Worm (Caenorhabditis elegans): ENCODE data around the gene nspb-9.

The nspb-9 gene

DNA sequence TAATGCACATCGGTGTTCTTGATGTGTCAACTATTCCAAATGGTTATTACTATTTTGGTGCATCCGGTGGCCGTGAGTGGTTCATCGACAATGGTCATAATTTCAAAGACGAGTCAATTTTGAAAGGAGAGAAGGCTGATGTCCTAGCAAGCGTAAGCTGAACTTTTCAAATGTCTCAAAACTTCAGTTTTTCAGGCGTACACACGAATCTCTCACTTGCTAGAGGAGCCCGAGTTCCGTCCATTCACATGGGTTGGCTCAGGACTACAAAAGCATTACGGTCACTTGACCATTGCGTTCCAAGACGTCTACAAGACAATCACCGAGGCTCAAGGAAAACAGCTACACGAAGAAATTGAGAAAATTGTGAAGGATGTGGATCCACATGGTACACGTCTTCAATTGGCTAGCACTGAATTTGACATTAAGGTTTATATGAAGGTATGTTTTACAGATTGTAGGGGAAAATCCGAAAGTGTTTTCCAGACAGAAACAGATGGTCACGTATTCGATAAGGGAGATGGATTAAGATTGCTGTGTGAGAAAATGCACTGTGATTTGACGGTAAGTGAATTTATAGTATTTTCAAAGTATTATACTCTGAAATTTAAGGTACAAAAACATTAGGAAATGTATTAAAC, 28.8 kb downstream of the nspb-9 start:
- TF ChIP-seq unc-62 (GFP tag; optimal IDR thresholded peaks at IDR 0.05) = no peak

DNA sequence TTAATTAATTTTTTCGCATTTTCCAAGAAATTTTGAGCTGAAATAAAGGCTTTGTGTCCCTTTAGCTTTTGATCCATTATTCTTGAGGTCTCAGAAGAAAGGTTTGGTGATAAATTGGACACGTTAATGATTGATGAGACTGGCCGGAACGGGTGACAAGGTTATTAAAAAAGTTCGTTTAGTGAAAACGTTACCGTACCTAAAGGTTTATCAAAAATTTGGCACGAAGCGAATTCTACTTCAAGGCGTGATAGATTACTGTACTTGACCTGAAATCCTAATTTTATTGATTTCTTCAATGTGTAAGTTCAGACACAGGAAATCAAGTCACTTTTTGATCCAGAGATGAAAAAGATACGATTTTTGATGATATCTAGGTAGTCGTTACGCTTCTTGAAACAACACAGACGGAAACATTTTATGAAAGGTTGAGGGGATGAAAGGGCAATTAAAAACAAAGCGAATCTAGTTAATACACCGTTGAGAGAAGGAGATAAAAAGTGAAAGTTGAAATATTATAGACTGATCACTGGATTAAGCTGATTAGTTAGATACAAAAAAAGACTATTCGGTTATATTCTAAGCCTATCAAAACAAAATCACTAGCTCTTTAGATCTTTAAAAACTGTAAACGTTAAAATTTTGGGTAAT, 30.0 kb downstream of the nspb-9 start:
- no peak for TF ChIP-seq unc-62 (GFP tag; optimal IDR thresholded peaks at IDR 0.05)

ce11 chrII:14611307-14611706, 30.6 kb downstream of the nspb-9 start:
- no peak for TF ChIP-seq unc-62 (GFP tag; optimal IDR thresholded peaks at IDR 0.05)

ce11 chrII:14615735-14616134, 35.1 kb downstream of the nspb-9 start, which contains the start of gene mltn-9:
TSS of gene mltn-9 (plus strand) at chrII:14616035.
- TF ChIP-seq unc-62 (GFP tag; optimal IDR thresholded peaks at IDR 0.05) = no peak

ce11 chrII:14616402-14616801, 35.7 kb downstream of the nspb-9 start:
- TF ChIP-seq unc-62 (GFP tag; optimal IDR thresholded peaks at IDR 0.05) = no peak

DNA sequence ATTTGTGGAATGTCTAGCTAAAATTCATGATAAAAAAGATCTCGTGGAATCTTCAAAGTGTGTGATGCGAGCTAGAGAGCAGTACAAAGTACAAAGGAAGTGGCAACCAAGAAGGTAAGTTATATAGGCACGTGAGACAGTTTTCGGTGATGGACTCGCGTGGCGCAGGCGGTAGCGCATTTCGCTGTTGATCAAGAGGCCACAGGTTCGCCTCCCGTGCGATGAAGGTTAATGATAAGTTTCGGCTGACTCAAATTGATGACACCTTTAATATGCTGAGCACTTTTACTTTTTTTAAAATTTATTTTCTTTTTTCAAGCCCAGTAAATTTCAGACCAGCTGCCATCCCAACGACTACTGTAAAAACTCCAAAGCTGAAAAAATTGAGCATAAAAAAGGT, 36.3 kb downstream of the nspb-9 start:
- TF ChIP-seq unc-62 (GFP tag; optimal IDR thresholded peaks at IDR 0.05) = no peak

- no peak for TF ChIP-seq unc-62 (GFP tag; optimal IDR thresholded peaks at IDR 0.05)
Observed at ce11 chrII:14618158-14618557, 37.5 kb downstream of the nspb-9 start.

ce11 chrII:14618764-14619163, 38.1 kb downstream of the nspb-9 start:
- TF ChIP-seq unc-62 (GFP tag; optimal IDR thresholded peaks at IDR 0.05) = no peak

ce11 chrII:14619806-14620205, 39.1 kb downstream of the nspb-9 start:
- no peak for TF ChIP-seq unc-62 (GFP tag; optimal IDR thresholded peaks at IDR 0.05)

ce11 chrII:14620730-14621129, 40.1 kb downstream of the nspb-9 start:
- TF ChIP-seq unc-62 (GFP tag; optimal IDR thresholded peaks at IDR 0.05) = no peak

DNA sequence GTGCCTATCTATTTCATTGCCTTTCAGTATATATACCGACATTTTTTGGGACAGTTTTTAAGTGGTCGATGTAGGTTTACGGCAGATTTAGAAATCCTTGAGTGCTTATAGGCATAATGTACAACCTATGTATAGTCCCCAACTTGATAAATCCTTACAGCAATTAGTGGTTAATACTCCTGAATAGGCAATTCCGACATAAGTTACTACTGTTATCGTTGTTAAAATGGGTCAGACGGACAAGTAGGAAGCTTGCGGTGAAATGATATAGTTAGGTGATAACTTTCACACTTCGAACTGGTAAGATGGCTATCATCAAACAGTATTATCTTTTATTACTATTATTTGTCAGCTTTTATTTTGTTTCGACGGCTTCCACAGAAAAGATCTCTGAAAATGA, 42.1 kb downstream of the nspb-9 start, which contains the start of gene mltn-10:
Gene mltn-10 (plus strand): TSS at position 301 of the 400 bp plus-strand sequence.
- TF ChIP-seq unc-62 (GFP tag; optimal IDR thresholded peaks at IDR 0.05) = no peak

- no peak for TF ChIP-seq unc-62 (GFP tag; optimal IDR thresholded peaks at IDR 0.05)
Observed at ce11 chrII:14626883-14627282, 46.2 kb downstream of the nspb-9 start.

DNA sequence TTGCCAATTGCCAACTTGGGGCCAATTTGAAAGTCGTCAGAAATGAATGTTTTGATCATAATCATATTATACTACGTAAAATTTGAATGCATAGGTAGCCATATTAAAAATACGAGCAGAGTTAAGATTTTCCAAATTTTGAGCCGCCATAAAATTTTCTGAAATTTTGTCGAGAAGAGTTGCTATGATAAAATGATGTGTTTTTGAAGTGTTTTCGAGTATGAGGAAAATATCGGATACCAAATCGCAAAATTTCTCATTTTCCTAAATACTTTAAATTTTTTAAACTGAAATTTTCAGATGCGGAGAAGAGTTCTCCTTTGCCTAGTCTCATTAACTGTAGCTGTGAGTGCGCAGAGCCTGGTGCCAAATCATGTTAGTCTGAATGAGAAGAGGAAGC, 46.7 kb downstream of the nspb-9 start, which contains the start of gene tag-297:
Gene tag-297 (plus strand): TSS at position 301 of the 400 bp plus-strand sequence.
- TF ChIP-seq unc-62 (GFP tag; optimal IDR thresholded peaks at IDR 0.05) = no peak

Measured in whole organism, dauer.